Worm (Caenorhabditis elegans): ENCODE results near the gene E_BE45912.2.

DNA sequence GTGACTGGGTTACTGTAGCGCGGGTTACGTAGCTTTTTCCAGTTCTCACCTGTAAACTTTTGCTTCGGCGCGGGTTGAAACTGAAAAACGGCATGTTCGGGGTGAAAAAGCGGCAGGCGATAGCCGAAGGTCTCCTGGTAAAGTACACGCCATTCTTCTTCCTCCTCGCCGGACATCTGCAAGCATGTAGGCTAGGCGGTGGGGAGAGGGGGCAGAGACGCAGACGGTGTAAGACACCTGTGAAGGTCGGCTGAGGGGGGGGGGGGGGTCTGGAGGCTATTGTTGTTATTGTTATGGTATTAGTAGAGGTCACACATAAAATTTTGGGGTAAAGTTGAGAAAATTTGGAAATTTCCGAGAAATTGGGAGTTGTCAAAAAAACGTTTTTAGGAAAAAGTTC lies 22.2 kb upstream of the E_BE45912.2 start, which contains the start of gene fbxo-11.2:
- TF ChIP-seq pha-4 (tag; optimal IDR thresholded peaks at IDR 0.05) (no peak), fkh-6 (tag; optimal IDR thresholded peaks at IDR 0.05) (no peak), elt-4 (tag; optimal IDR thresholded peaks at IDR 0.05) (no peak)

All from whole organism, late embryonic.